Worm (Caenorhabditis elegans) whole organism, L2 larva: ENCODE measurements around the gene fbxa-52.

Experiments
- aly-2 ChIP-seq: fragments of 150-350 bp; optimal IDR thresholded peaks from 2 replicates; lab custom pipeline; 2014; ENCODE audit warnings: missing biosample characterization, missing genetic modification characterization
- lsy-2 ChIP-seq, 2 experiments: fragments of 150-350 bp in 1 of 2; sonication (generic microtip) in 1 of 2; optimal IDR thresholded peaks; 2 replicates each; lab custom pipeline; 2014 to 2017; ENCODE audit warnings: missing biosample characterization in 2 of 2, missing genetic modification characterization in 2 of 2
- nhr-11 ChIP-seq: fragments of 150-350 bp; optimal IDR thresholded peaks from 2 replicates; lab custom pipeline; 2014; ENCODE audit warnings: missing biosample characterization, missing genetic modification characterization
- nhr-77 ChIP-seq: fragments of 150-350 bp; optimal IDR thresholded peaks from 2 replicates; lab custom pipeline; 2014; ENCODE audit warnings: missing biosample characterization, missing genetic modification characterization
- skn-1 ChIP-seq: sonication (generic microtip); optimal IDR thresholded peaks from 2 replicates; lab custom pipeline; 2017; ENCODE audit warnings: missing biosample characterization, missing genetic modification characterization

DNA sequence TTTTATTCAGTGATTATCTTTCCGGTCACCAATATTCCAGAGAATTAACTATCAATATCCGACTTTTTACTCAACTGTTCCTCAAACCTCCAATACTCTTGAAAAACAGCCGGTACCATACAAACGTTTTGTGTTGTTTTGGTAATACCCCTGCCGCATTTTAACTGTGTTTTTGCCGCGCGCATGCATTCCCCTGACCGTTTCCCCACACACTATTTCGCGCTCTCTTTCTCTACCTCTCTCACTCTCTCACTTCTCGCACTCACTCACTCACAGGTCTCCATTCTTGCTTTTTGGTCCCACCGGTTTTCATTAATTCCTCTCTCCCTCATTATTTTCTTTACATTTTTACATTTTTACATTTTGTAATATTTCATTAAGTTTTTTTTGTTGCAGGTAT, 29.9 kb downstream of the fbxa-52 start, which contains the start of gene meg-4:
- no peak for TF ChIP-seq aly-2
- no peak for TF ChIP-seq lsy-2 (tag; optimal IDR thresholded peaks at IDR 0.05; lab: Kevin White, UChicago)
- no peak for TF ChIP-seq nhr-11
- TF ChIP-seq skn-1, result no peak
- TF ChIP-seq nhr-77 (tag; lab: Kevin White, UChicago), result no peak
